Fruit fly (Drosophila melanogaster): ENCODE data around the gene Mis12.

- no peak for TF ChIP-seq EcR (GFP tag; optimal IDR thresholded peaks at IDR 0.05)
- TF ChIP-seq pan (optimal IDR thresholded peaks at IDR 0.05): no peak
- no peak for TF ChIP-seq usp (GFP tag; optimal IDR thresholded peaks at IDR 0.05)
These were observed 7.0 kb upstream of the Mis12 start for dm6 chr3L:6975875-6976274.
